Fruit fly (Drosophila melanogaster): ENCODE measurements around the gene sgl.

The sgl gene

dm6 chr3L:6979387-6980249, 15.1 kb upstream of the sgl start, which contains the start of gene Galphai (continued):
- TF ChIP-seq sens (GFP tag) (peak; percentile 80), CG17802 (tag; optimal IDR thresholded peaks at IDR 0.05) (no peak), Neu2 (GFP tag; optimal IDR thresholded peaks at IDR 0.05; ENCODE audit: borderline replicate concordance) (no peak), Hmx (GFP tag; optimal IDR thresholded peaks at IDR 0.05) (no peak), Side (GFP tag; optimal IDR thresholded peaks at IDR 0.05) (peak; percentile 53), Gug (GFP tag; IDR thresholded peaks at IDR 0.05) (no peak), Mad (GFP tag; optimal IDR thresholded peaks at IDR 0.05) (peak; percentile 59), CG17912 (GFP tag; optimal IDR thresholded peaks at IDR 0.05) (peak; percentile 47), ttk (GFP tag; IDR thresholded peaks at IDR 0.05) (no peak), CG34422 (GFP tag; IDR thresholded peaks at IDR 0.05) (peak; percentile 28; the same call in 1 of the 3 replicates), YL-1 (GFP tag; optimal IDR thresholded peaks at IDR 0.05) (peak; percentile 81), cas (GFP tag; IDR thresholded peaks at IDR 0.05) (0 out of 2 replicates have a peak, but pooled peaks have one; percentile 12), CG13894 (tag; optimal IDR thresholded peaks at IDR 0.05) (peak; percentile 81), abd-A (tag; optimal IDR thresholded peaks at IDR 0.05) (no peak), cg (GFP tag; optimal IDR thresholded peaks at IDR 0.05) (peak; percentile 88), CG10959 (GFP tag; IDR thresholded peaks at IDR 0.05) (no peak), run (tag; optimal IDR thresholded peaks at IDR 0.05) (peak; percentile 51), Bgb (GFP tag; IDR thresholded peaks at IDR 0.05; ENCODE audit: partially characterized antibody) (peak; percentile 64; the same call in 1 of the 2 replicates), CG30431 (GFP tag; optimal IDR thresholded peaks at IDR 0.05) (no peak), trh (GFP tag; optimal IDR thresholded peaks at IDR 0.05) (no peak), CG1603 (tag; optimal IDR thresholded peaks at IDR 0.05) (peak; percentile 96), rib (GFP tag; IDR thresholded peaks at IDR 0.05) (peak; percentile 49), ab (GFP tag; optimal IDR thresholded peaks at IDR 0.05) (no peak), sd (tag; optimal IDR thresholded peaks at IDR 0.05) (peak; percentile 36), CG7357 (GFP tag; IDR thresholded peaks at IDR 0.05) (0 out of 3 replicates have a peak, but pooled peaks have one; percentile 12), CG11398 (GFP tag; optimal IDR thresholded peaks at IDR 0.05) (no peak), twi (tag; optimal IDR thresholded peaks at IDR 0.05) (no peak), vnd (GFP tag; IDR thresholded peaks at IDR 0.05; ENCODE audit: partially characterized antibody) (no peak), row (GFP tag; IDR thresholded peaks at IDR 0.05) (peak; percentile 17; the same call in 1 of the 3 replicates), CG18599 (GFP tag; optimal IDR thresholded peaks at IDR 0.05) (no peak), HmgD (GFP tag; optimal IDR thresholded peaks at IDR 0.05) (peak; percentile 92), her (GFP tag; optimal IDR thresholded peaks at IDR 0.05) (peak; percentile 64), ind (GFP tag; optimal IDR thresholded peaks at IDR 0.05) (no peak), HLH54F (GFP tag; optimal IDR thresholded peaks at IDR 0.05) (no peak), wor (GFP tag; IDR thresholded peaks at IDR 0.05) (no peak), CG2875 (GFP tag; optimal IDR thresholded peaks at IDR 0.05) (no peak), CkIIα-i1 (GFP tag; IDR thresholded peaks at IDR 0.05) (no peak), en (GFP tag; optimal IDR thresholded peaks at IDR 0.05) (no peak), Sry-δ (GFP tag; optimal IDR thresholded peaks at IDR 0.05) (peak; percentile 78), Meics (GFP tag; optimal IDR thresholded peaks at IDR 0.05) (no peak), D (optimal IDR thresholded peaks at IDR 0.05) (peak; percentile 53), D (GFP tag; optimal IDR thresholded peaks at IDR 0.05) (no peak), CG1529 (GFP tag; optimal IDR thresholded peaks at IDR 0.05) (no peak), Awh (GFP tag; IDR thresholded peaks at IDR 0.05) (no peak), fu2 (GFP tag; optimal IDR thresholded peaks at IDR 0.05) (peak; percentile 19), lab (GFP tag; optimal IDR thresholded peaks at IDR 0.05) (peak; percentile 55), toy (GFP tag; IDR thresholded peaks at IDR 0.05) (no peak), Gsc (GFP tag; IDR thresholded peaks at IDR 0.05) (no peak), CG1233 (GFP tag; optimal IDR thresholded peaks at IDR 0.05) (no peak), CG32532 (GFP tag; IDR thresholded peaks at IDR 0.05) (peak; percentile 24; the same call in 1 of the 2 replicates)

All from whole organism, embryonic.